Fruit fly (Drosophila melanogaster) whole organism, embryonic: Measurements from ENCODE around the gene Sgt1.

Experiments
- ATbp ChIP-seq: fragments of 200-800 bp; sonication (Bioruptor generic); optimal IDR thresholded peaks from 2 replicates; lab custom pipeline; 2017; ENCODE audit warnings: missing biosample characterization, mild to moderate bottlenecking, missing genetic modification characterization, missing genetic modification reagents
- Atf6 ChIP-seq: fragments of 200-800 bp; sonication (Bioruptor generic); IDR thresholded peaks from 2 replicates; pipeline ENCODE4 v1.3.6; 2022; ENCODE audit warnings: missing biosample characterization, missing genetic modification characterization
- BEAF-32 ChIP-seq: fragments of 200-800 bp; sonication (Bioruptor generic); optimal IDR thresholded peaks from 3 replicates; lab custom pipeline; 2017; ENCODE audit warnings: missing biosample characterization, missing genetic modification characterization, mild to moderate bottlenecking, moderate library complexity, missing genetic modification reagents
- CG10147 ChIP-seq: fragments of 200-800 bp; sonication (Bioruptor generic); optimal IDR thresholded peaks from 2 replicates; lab custom pipeline; 2019; ENCODE audit warnings: missing biosample characterization, mild to moderate bottlenecking, missing genetic modification characterization, moderate library complexity
- CG11560 ChIP-seq: fragments of 200-800 bp; sonication (Bioruptor generic); IDR thresholded peaks from 3 replicates; pipeline ENCODE4 v1.3.6; 2022; ENCODE audit warnings: missing biosample characterization, missing genetic modification characterization
- CG11695 ChIP-seq: fragments of 200-800 bp; sonication (Bioruptor generic); IDR thresholded peaks from 3 replicates; pipeline ENCODE4 v1.3.6; 2022; ENCODE audit warnings: missing biosample characterization, missing genetic modification characterization
- CG12942 ChIP-seq: fragments of 200-800 bp; sonication (Bioruptor generic); optimal IDR thresholded peaks from 3 replicates; lab custom pipeline; 2016; ENCODE audit warnings: missing biosample characterization, missing genetic modification characterization
- CG14050 ChIP-seq: fragments of 200-800 bp; sonication (Bioruptor generic); IDR thresholded peaks from 3 replicates; pipeline ENCODE4 v1.3.6; 2022; ENCODE audit warnings: missing biosample characterization, missing genetic modification characterization
- CG15269 ChIP-seq: fragments of 200-800 bp; sonication (Bioruptor generic); optimal IDR thresholded peaks from 2 replicates; lab custom pipeline; 2018; ENCODE audit warnings: missing biosample characterization, mild to moderate bottlenecking, missing genetic modification characterization, moderate library complexity
- CG16779 ChIP-seq: fragments of 200-800 bp; sonication (Bioruptor generic); IDR thresholded peaks from 2 replicates; pipeline ENCODE4 v1.3.6; 2022; ENCODE audit warnings: missing biosample characterization, missing genetic modification characterization
- CG17612 ChIP-seq: fragments of 200-800 bp; sonication (Bioruptor generic); IDR thresholded peaks from 2 replicates; pipeline ENCODE4 v1.3.6; 2022; ENCODE audit warnings: missing biosample characterization, missing genetic modification characterization
- CG18476 ChIP-seq: fragments of 200-800 bp; sonication (Bioruptor generic); optimal IDR thresholded peaks from 2 replicates; lab custom pipeline; 2016; ENCODE audit warnings: missing biosample characterization, mild to moderate bottlenecking, missing genetic modification characterization
- CG2129 ChIP-seq: fragments of 200-800 bp; sonication (Bioruptor generic); IDR thresholded peaks from 2 replicates; pipeline ENCODE4 v1.3.6; 2022; ENCODE audit warnings: missing biosample characterization, missing genetic modification characterization; ENCODE audit not compliant: partially characterized antibody
- CG2889 ChIP-seq: fragments of 200-800 bp; sonication (Bioruptor generic); IDR thresholded peaks from 3 replicates; pipeline ENCODE4 v1.3.6; 2022; ENCODE audit warnings: missing biosample characterization, missing genetic modification characterization
- CG30403 ChIP-seq: fragments of 200-800 bp; sonication (Bioruptor generic); optimal IDR thresholded peaks from 3 replicates; lab custom pipeline; 2016; ENCODE audit warnings: missing biosample characterization, missing genetic modification characterization
- CG3281 ChIP-seq: fragments of 200-800 bp; sonication (Bioruptor generic); optimal IDR thresholded peaks from 3 replicates; lab custom pipeline; 2017; ENCODE audit warnings: missing biosample characterization, mild to moderate bottlenecking, missing genetic modification characterization
- CG3407 ChIP-seq: fragments of 200-800 bp; sonication (Bioruptor generic); optimal IDR thresholded peaks from 2 replicates; lab custom pipeline; 2018; ENCODE audit warnings: missing biosample characterization, mild to moderate bottlenecking, missing genetic modification characterization
- CG34422 ChIP-seq: fragments of 200-800 bp; sonication (Bioruptor generic); IDR thresholded peaks from 3 replicates; pipeline ENCODE4 v1.3.6; 2022; ENCODE audit warnings: missing biosample characterization, missing genetic modification characterization
- CG5180 ChIP-seq: fragments of 200-800 bp; sonication (Bioruptor generic); optimal IDR thresholded peaks from 3 replicates; lab custom pipeline; 2017; ENCODE audit warnings: missing biosample characterization, missing genetic modification characterization, mild to moderate bottlenecking, moderate library complexity, missing genetic modification reagents
- CG6813 ChIP-seq: fragments of 200-800 bp; sonication (Bioruptor generic); optimal IDR thresholded peaks from 2 replicates; lab custom pipeline; 2017; ENCODE audit warnings: missing biosample characterization, missing genetic modification characterization, mild to moderate bottlenecking, moderate library complexity, missing genetic modification reagents
- CG8359 ChIP-seq: fragments of 200-800 bp; sonication (Bioruptor generic); optimal IDR thresholded peaks from 2 replicates; lab custom pipeline; 2017; ENCODE audit warnings: missing biosample characterization, mild to moderate bottlenecking, missing genetic modification characterization, borderline replicate concordance
- Dfd ChIP-seq, 2 experiments: fragments of >200 bp; optimal IDR thresholded peaks; 2 replicates each; lab custom pipeline; 2017; ENCODE audit warnings: missing biosample characterization in 2 of 2, missing genetic modification characterization in 2 of 2
- Doc2 ChIP-seq: fragments of 200-800 bp; sonication (Bioruptor generic); IDR thresholded peaks from 2 replicates; pipeline ENCODE4 v1.3.6; 2022; ENCODE audit warnings: missing biosample characterization, missing genetic modification characterization
- Dref ChIP-seq: fragments of 200-800 bp; sonication (Bioruptor generic); IDR thresholded peaks from 2 replicates; pipeline ENCODE4 v1.3.6; 2022; ENCODE audit warnings: missing biosample characterization, missing genetic modification characterization
- H2.0 ChIP-seq: fragments of 200-800 bp; sonication (Bioruptor generic); IDR thresholded peaks from 2 replicates; pipeline ENCODE4 v1.3.6; 2022; ENCODE audit warnings: missing biosample characterization, missing genetic modification characterization
- Myb ChIP-seq: fragments of 200-800 bp; sonication (Bioruptor generic); optimal IDR thresholded peaks from 2 replicates; lab custom pipeline; 2016; ENCODE audit warnings: missing biosample characterization, missing genetic modification characterization
- NC2β ChIP-seq: fragments of 200-800 bp; sonication (Bioruptor generic); optimal IDR thresholded peaks from 2 replicates; lab custom pipeline; 2016; ENCODE audit warnings: missing biosample characterization, missing genetic modification characterization
- NK7.1 ChIP-seq: fragments of 200-800 bp; sonication (Bioruptor generic); optimal IDR thresholded peaks from 3 replicates; lab custom pipeline; 2016; ENCODE audit warnings: missing biosample characterization, missing genetic modification characterization
- Pdp1 ChIP-seq, 2 experiments: fragments of 200-800 bp; sonication (Bioruptor generic); optimal IDR thresholded peaks; 3 replicates each; lab custom pipeline; 2016; ENCODE audit warnings: missing biosample characterization in 2 of 2, missing genetic modification characterization in 2 of 2, mild to moderate bottlenecking in 1 of 2, moderate library complexity in 1 of 2
- Poxn ChIP-seq: fragments of 200-800 bp; sonication (Bioruptor generic); IDR thresholded peaks from 2 replicates; pipeline ENCODE4 v1.3.6; 2022; ENCODE audit warnings: missing biosample characterization, missing genetic modification characterization
- Six4 ChIP-seq: fragments of 200-800 bp; sonication (Bioruptor generic); optimal IDR thresholded peaks from 2 replicates; lab custom pipeline; 2016; ENCODE audit warnings: missing biosample characterization, missing genetic modification characterization
- crp ChIP-seq, 2 experiments: fragments of 200-800 bp; sonication (Bioruptor generic); optimal IDR thresholded peaks; 2 replicates in 1 of 2; 3 replicates in 1 of 2; lab custom pipeline; 2017; ENCODE audit warnings: missing biosample characterization in 2 of 2, missing genetic modification characterization in 2 of 2, mild to moderate bottlenecking in 1 of 2, moderate library complexity in 1 of 2
- danr ChIP-seq: fragments of 200-800 bp; sonication (Bioruptor generic); IDR thresholded peaks from 2 replicates; pipeline ENCODE4 v1.3.6; 2022; ENCODE audit warnings: missing biosample characterization, missing genetic modification characterization
- disco-r ChIP-seq: fragments of 200-800 bp; sonication (Bioruptor generic); optimal IDR thresholded peaks from 2 replicates; lab custom pipeline; 2016; ENCODE audit warnings: missing biosample characterization, missing genetic modification characterization
- gce ChIP-seq: fragments of 200-800 bp; sonication (Bioruptor generic); IDR thresholded peaks from 3 replicates; pipeline ENCODE4 v1.3.6; 2022; ENCODE audit warnings: missing biosample characterization, missing genetic modification characterization
- h ChIP-seq: fragments of >200 bp; optimal IDR thresholded peaks from 2 replicates; lab custom pipeline; 2017
- hbn ChIP-seq: fragments of 200-800 bp; sonication (Bioruptor generic); IDR thresholded peaks from 2 replicates; pipeline ENCODE4 v1.3.6; 2022; ENCODE audit warnings: missing biosample characterization, missing genetic modification characterization; ENCODE audit not compliant: partially characterized antibody
- lmd ChIP-seq: fragments of 200-800 bp; sonication (Bioruptor generic); IDR thresholded peaks from 2 replicates; pipeline ENCODE4 v1.3.6; 2022; ENCODE audit warnings: missing biosample characterization, missing genetic modification characterization
- lola ChIP-seq, 3 experiments: fragments of >200 bp in 2 of 3; fragments of 200-800 bp in 1 of 3; sonication (Bioruptor generic) in 1 of 3; optimal IDR thresholded peaks; 2 replicates each; lab custom pipeline; 2017 to 2019; ENCODE audit warnings: missing biosample characterization in 3 of 3, missing genetic modification characterization in 3 of 3, mild to moderate bottlenecking in 1 of 3, moderate library complexity in 1 of 3
- mirr ChIP-seq: fragments of 200-800 bp; sonication (Bioruptor generic); optimal IDR thresholded peaks from 3 replicates; lab custom pipeline; 2018; ENCODE audit warnings: missing biosample characterization, mild to moderate bottlenecking, missing genetic modification characterization
- nerfin-1 ChIP-seq: fragments of 200-800 bp; sonication (Bioruptor generic); optimal IDR thresholded peaks from 3 replicates; lab custom pipeline; 2019; ENCODE audit warnings: missing biosample characterization, mild to moderate bottlenecking, missing genetic modification characterization, moderate library complexity
- pnt ChIP-seq: fragments of 200-800 bp; sonication (Bioruptor generic); optimal IDR thresholded peaks from 3 replicates; lab custom pipeline; 2016; ENCODE audit warnings: missing biosample characterization, missing genetic modification characterization
- prd ChIP-seq, 3 experiments: fragments of >200 bp in 2 of 3; fragments of 200-800 bp in 1 of 3; sonication (Bioruptor generic) in 1 of 3; optimal IDR thresholded peaks in 2 of 3; IDR thresholded peaks in 1 of 3; 2 replicates in 2 of 3; 3 replicates in 1 of 3; pipeline versions ENCODE4 v1.3.6 to Lab custom; 2017 to 2022; ENCODE audit warnings: missing biosample characterization in 1 of 3, missing genetic modification characterization in 1 of 3
- rib ChIP-seq: fragments of 200-800 bp; sonication (Bioruptor generic); IDR thresholded peaks from 2 replicates; pipeline ENCODE4 v1.3.6; 2022; ENCODE audit warnings: missing biosample characterization, missing genetic modification characterization
- sim ChIP-seq: fragments of 200-800 bp; sonication (Bioruptor generic); IDR thresholded peaks from 2 replicates; pipeline ENCODE4 v1.3.6; 2022; ENCODE audit warnings: missing biosample characterization, missing genetic modification characterization
- slbo ChIP-seq: fragments of 200-800 bp; sonication (Bioruptor generic); IDR thresholded peaks from 2 replicates; pipeline ENCODE4 v1.3.6; 2022; ENCODE audit warnings: missing biosample characterization, missing genetic modification characterization
- sr ChIP-seq: fragments of 200-800 bp; sonication (Bioruptor generic); IDR thresholded peaks from 3 replicates; pipeline ENCODE4 v1.3.6; 2022; ENCODE audit warnings: missing biosample characterization, missing genetic modification characterization
- ttk ChIP-seq: fragments of 200-800 bp; sonication (Bioruptor generic); IDR thresholded peaks from 2 replicates; pipeline ENCODE4 v2.1.2; 2022; ENCODE audit warnings: missing biosample characterization, missing genetic modification characterization
- unc-4 ChIP-seq: fragments of 200-800 bp; sonication (Bioruptor generic); IDR thresholded peaks from 2 replicates; pipeline ENCODE4 v1.3.6; 2022; ENCODE audit warnings: missing biosample characterization, missing genetic modification characterization; ENCODE audit not compliant: partially characterized antibody
- vfl ChIP-seq: fragments of 200-800 bp; sonication (Bioruptor generic); optimal IDR thresholded peaks from 2 replicates; lab custom pipeline; 2016; ENCODE audit warnings: missing biosample characterization, missing genetic modification characterization
- zfh2 ChIP-seq: fragments of 200-800 bp; sonication (Bioruptor generic); optimal IDR thresholded peaks from 2 replicates; lab custom pipeline; 2016; ENCODE audit warnings: missing biosample characterization, missing genetic modification characterization

Sgt1 gene

DNA sequence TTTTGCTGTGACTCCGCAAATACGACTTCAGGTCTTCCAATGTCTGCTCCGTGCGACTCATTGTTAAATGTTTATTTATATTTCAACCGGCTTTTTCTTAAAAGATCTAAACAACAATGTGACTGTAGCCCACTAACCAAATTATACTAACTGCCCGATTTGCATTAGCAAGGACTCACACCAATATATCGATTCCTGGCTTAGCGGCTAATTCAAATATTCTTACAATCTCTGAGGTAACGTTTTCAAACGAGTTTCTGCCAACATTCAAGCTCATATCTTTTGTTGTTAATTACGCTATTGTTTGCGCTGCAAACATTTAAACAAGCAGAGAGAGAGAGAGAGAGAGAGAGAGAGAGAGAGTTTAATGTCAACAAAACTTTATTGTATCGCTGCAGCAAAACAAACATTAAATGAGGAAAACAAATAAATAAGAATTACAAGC lies 3.5 kb upstream of the Sgt1 start, which contains the start of gene tex (continued):
- no peak for TF ChIP-seq disco-r
- TF ChIP-seq Dref (GFP tag; lab: Robert Waterston, UW): peak; percentile 86
- no peak for TF ChIP-seq CG30403 (GFP tag; lab: Kevin White, UChicago)
- peak in 1 of 3 experiments; percentile 49 for TF ChIP-seq lola (GFP tag; optimal IDR thresholded peaks at IDR 0.05; lab: Kevin White, UChicago)
- TF ChIP-seq pnt: peak; percentile 12
- TF ChIP-seq CG15269: no peak
- no peak for TF ChIP-seq Atf6 (GFP tag; lab: Robert Waterston, UW)
- peak; percentile 67 for TF ChIP-seq CG6813 (GFP tag; lab: Kevin White, UChicago)
- no peak for TF ChIP-seq lmd (GFP tag; lab: Robert Waterston, UW)
- no peak for TF ChIP-seq CG5180 (GFP tag; lab: Kevin White, UChicago)
- TF ChIP-seq zfh2: no peak
- no peak for TF ChIP-seq danr
- 0 out of 3 replicates have a peak, but pooled peaks have one; percentile 12 for TF ChIP-seq sr (GFP tag; lab: Robert Waterston, UW)
- TF ChIP-seq nerfin-1: peak; percentile 75
- 0 out of 2 replicates have a peak, but pooled peaks have one; percentile 52 for TF ChIP-seq sim (GFP tag; lab: Robert Waterston, UW)
- peak; percentile 60 for TF ChIP-seq BEAF-32 (GFP tag; lab: Kevin White, UChicago)
- TF ChIP-seq h: no peak
- no peak for TF ChIP-seq vfl
- TF ChIP-seq Dfd (GFP tag; optimal IDR thresholded peaks at IDR 0.05; lab: Kevin White, UChicago): no peak
- peak; percentile 59 for TF ChIP-seq Myb (GFP tag; lab: Kevin White, UChicago)
- TF ChIP-seq CG34422 (GFP tag; lab: Robert Waterston, UW): peak; percentile 65; the same call in 1 of the 3 replicates
- TF ChIP-seq CG14050 (GFP tag; lab: Robert Waterston, UW): no peak
- TF ChIP-seq CG10147: no peak
- no peak for TF ChIP-seq CG2889
- TF ChIP-seq Pdp1 (GFP tag; optimal IDR thresholded peaks at IDR 0.05; lab: Kevin White, UChicago): peak in 1 of 2 experiments; percentile 76
- no peak for TF ChIP-seq rib (GFP tag; lab: Robert Waterston, UW)
- no peak for TF ChIP-seq slbo
- TF ChIP-seq CG12942 (GFP tag; lab: Kevin White, UChicago): no peak
- TF ChIP-seq Six4: peak; percentile 22
- TF ChIP-seq NC2β (GFP tag; lab: Kevin White, UChicago): peak; percentile 12
- TF ChIP-seq Poxn (GFP tag; lab: Robert Waterston, UW): no peak
- TF ChIP-seq gce (GFP tag; lab: Robert Waterston, UW): no peak
- no peak for TF ChIP-seq CG16779 (GFP tag; lab: Robert Waterston, UW)
- TF ChIP-seq Doc2: no peak
- TF ChIP-seq CG18476: no peak
- no peak for TF ChIP-seq H2.0 (GFP tag; lab: Robert Waterston, UW)
- no peak for TF ChIP-seq CG17612 (GFP tag; lab: Robert Waterston, UW)
- TF ChIP-seq mirr (GFP tag; lab: Kevin White, UChicago): no peak
- TF ChIP-seq hbn (GFP tag; lab: Robert Waterston, UW): peak; percentile 28; the same call in 1 of the 2 replicates
- peak; percentile 25 for TF ChIP-seq NK7.1 (GFP tag; lab: Kevin White, UChicago)
- peak; percentile 46 for TF ChIP-seq CG8359
- TF ChIP-seq CG11560 (tag; lab: Robert Waterston, UW): no peak
- no peak for TF ChIP-seq crp (GFP tag; optimal IDR thresholded peaks at IDR 0.05; lab: Kevin White, UChicago)
- TF ChIP-seq unc-4 (GFP tag; lab: Robert Waterston, UW): peak; percentile 50
- no peak for TF ChIP-seq ttk
- TF ChIP-seq prd (optimal IDR thresholded peaks at IDR 0.05; lab: Kevin White, UChicago): no peak
- no peak for TF ChIP-seq prd (GFP tag; IDR thresholded peaks at IDR 0.05; lab: Robert Waterston, UW)
- no peak for TF ChIP-seq CG11695 (GFP tag; lab: Robert Waterston, UW)
- TF ChIP-seq ATbp (GFP tag; lab: Kevin White, UChicago): peak; percentile 80
- no peak for TF ChIP-seq CG2129 (GFP tag; lab: Robert Waterston, UW)
- TF ChIP-seq CG3281 (GFP tag; lab: Kevin White, UChicago): no peak
- peak; percentile 62 for TF ChIP-seq CG3407
